Worm (Caenorhabditis elegans): ENCODE measurements around the gene nlp-5.

nlp-5 gene

ce11 chrII:8225347-8225746 is 12.9 kb upstream of the nlp-5 start:
- no peak for TF ChIP-seq ceh-39 (tag; optimal IDR thresholded peaks at IDR 0.05)
- TF ChIP-seq nhr-237 (tag; optimal IDR thresholded peaks at IDR 0.05): no peak

DNA sequence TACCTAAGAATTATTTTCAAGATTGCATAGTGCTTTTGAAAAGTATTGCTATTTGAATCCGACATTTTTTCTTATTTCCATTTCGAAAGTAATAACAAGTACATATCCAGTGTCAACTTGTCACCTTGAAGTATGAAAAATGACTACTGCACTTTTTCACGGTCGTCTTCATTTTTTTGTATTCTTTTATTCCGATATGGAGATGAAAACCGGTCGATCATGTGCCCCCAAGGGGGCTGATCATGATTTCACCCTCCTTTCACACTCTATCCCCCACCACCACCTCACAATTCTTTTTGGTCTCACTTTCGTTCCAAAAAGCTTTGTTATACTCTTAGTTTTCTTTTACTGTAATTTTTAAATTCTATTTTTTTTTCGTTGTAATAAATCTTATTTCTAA is 12.3 kb upstream of the nlp-5 start:
- TF ChIP-seq ztf-11 (tag; optimal IDR thresholded peaks at IDR 0.05): no peak

DNA sequence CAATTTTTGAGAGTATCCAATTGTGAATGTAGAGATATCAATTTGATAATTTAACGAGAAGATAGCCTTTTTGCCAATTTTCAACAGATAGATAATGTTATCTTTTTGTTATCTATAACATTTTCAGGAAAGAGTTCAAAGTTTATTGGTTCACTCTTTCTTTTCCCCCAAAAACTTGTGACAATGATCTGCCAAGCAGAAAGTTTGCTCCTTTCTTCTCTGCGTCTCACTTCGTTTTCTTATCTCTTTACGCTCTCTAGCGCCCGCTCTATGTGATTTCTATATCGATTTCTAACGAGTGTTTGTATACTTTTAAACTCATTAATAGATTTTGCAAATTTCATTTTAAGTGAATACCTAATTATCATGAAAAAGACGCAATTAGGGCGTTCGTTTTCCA is 11.8 kb upstream of the nlp-5 start:
- TF ChIP-seq ceh-83 (GFP tag; optimal IDR thresholded peaks at IDR 0.05) (no peak), lin-13 (tag; optimal IDR thresholded peaks at IDR 0.05) (no peak), sem-2 (GFP tag; optimal IDR thresholded peaks at IDR 0.05) (no peak), snpc-4 (tag; optimal IDR thresholded peaks at IDR 0.05) (no peak), elt-3 (tag; optimal IDR thresholded peaks at IDR 0.05) (no peak), nhr-12 (tag; optimal IDR thresholded peaks at IDR 0.05) (no peak), mep-1 (tag; optimal IDR thresholded peaks at IDR 0.05) (no peak), M03D4.4 (tag; optimal IDR thresholded peaks at IDR 0.05) (no peak)

DNA sequence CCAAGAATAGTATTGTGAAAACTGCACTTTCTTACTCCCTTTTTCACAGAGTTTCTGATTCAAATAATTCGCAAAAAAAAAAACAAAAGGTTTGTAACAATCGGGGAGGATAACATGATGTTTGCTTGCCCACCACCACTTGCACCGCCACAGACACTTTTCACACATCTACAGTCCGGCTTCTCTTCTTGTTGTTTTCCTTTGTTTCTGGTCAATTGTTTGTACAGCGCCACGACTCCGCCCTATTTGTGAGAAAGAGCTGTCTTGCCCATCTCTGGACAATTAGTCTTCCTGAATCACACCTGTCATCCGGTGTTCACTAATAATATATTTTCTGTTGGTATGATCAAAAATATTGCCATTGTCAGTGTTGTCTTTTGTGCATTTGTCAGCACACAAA is 7.3 kb upstream of the nlp-5 start, which contains the start of gene M110.9:
Gene M110.9, plus strand, starts transcription at position 301 of the 400 bp plus-strand sequence.
- no peak for TF ChIP-seq mab-5 (tag; optimal IDR thresholded peaks at IDR 0.05)
- no peak for TF ChIP-seq lsy-2 (tag; optimal IDR thresholded peaks at IDR 0.05)
- no peak for TF ChIP-seq hlh-1 (tag; optimal IDR thresholded peaks at IDR 0.05)
- TF ChIP-seq nhr-237 (tag; optimal IDR thresholded peaks at IDR 0.05): no peak
- TF ChIP-seq lin-13 (tag; optimal IDR thresholded peaks at IDR 0.05): no peak
- no peak for TF ChIP-seq M03D4.4 (tag; optimal IDR thresholded peaks at IDR 0.05)
- no peak for TF ChIP-seq nhr-12 (tag; optimal IDR thresholded peaks at IDR 0.05)
- TF ChIP-seq elt-3 (tag; optimal IDR thresholded peaks at IDR 0.05): no peak
- no peak for TF ChIP-seq mep-1 (tag; optimal IDR thresholded peaks at IDR 0.05)

ce11 chrII:8232489-8232888 is 5.8 kb upstream of the nlp-5 start, which contains the start of gene M110.7:
TSS of gene M110.7 (plus strand) at chrII:8232789.
- no peak for TF ChIP-seq ham-2 (GFP tag; optimal IDR thresholded peaks at IDR 0.05)
- TF ChIP-seq ceh-43 (GFP tag; optimal IDR thresholded peaks at IDR 0.05): no peak
- TF ChIP-seq lin-32 (GFP tag; optimal IDR thresholded peaks at IDR 0.05): no peak
- no peak for TF ChIP-seq sptf-1 (tag; optimal IDR thresholded peaks at IDR 0.05)
- TF ChIP-seq mab-5 (tag; optimal IDR thresholded peaks at IDR 0.05): no peak
- TF ChIP-seq nhr-12 (tag; optimal IDR thresholded peaks at IDR 0.05): no peak

- no peak for TF ChIP-seq sptf-1 (tag; optimal IDR thresholded peaks at IDR 0.05)
- no peak for TF ChIP-seq elt-1 (tag; optimal IDR thresholded peaks at IDR 0.05; ENCODE audit: borderline replicate concordance, insufficient read depth)
- no peak for TF ChIP-seq mab-5 (tag; optimal IDR thresholded peaks at IDR 0.05)
- TF ChIP-seq mls-2 (tag; optimal IDR thresholded peaks at IDR 0.05): no peak
- no peak for TF ChIP-seq unc-39 (tag; optimal IDR thresholded peaks at IDR 0.05)
- no peak for TF ChIP-seq ceh-83 (GFP tag; optimal IDR thresholded peaks at IDR 0.05)
- no peak for TF ChIP-seq tbx-8 (GFP tag; optimal IDR thresholded peaks at IDR 0.05)
- TF ChIP-seq lsy-2 (tag; optimal IDR thresholded peaks at IDR 0.05): no peak
- no peak for TF ChIP-seq hlh-1 (tag; optimal IDR thresholded peaks at IDR 0.05)
- no peak for TF ChIP-seq ces-1 (GFP tag; optimal IDR thresholded peaks at IDR 0.05)
- TF ChIP-seq sem-2 (GFP tag; optimal IDR thresholded peaks at IDR 0.05): no peak
- no peak for TF ChIP-seq zip-8 (tag; optimal IDR thresholded peaks at IDR 0.05)
- TF ChIP-seq nhr-28 (tag; optimal IDR thresholded peaks at IDR 0.05): no peak
These were observed 8.2 kb downstream of the nlp-5 start, which contains the start of gene F35C11.3 for ce11 chrII:8246476-8246875. TSS of gene F35C11.3 (plus strand) at chrII:8246776.

DNA sequence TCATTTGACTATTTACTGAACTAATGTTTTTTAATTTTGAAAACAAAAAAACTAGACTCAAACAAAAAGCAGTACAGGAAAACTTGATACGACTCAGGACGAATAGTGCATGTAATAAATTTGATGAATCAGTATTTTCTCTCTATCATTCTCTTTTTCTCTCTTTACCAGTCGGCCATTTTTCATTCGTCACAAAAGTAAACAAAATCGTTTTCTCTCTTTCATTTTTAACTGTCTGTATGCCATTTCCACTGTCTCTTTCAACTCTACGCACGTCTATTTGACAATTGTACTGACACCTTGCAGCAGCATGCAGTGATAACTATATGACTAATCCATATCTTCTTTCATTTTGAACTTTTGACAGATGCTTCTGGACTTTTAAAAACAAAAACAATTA is 10.5 kb downstream of the nlp-5 start, which contains the start of the genes F35C11.2 and F35C11.4:
Gene F35C11.2, minus strand, starts transcription at position 90 of the 400 bp plus-strand sequence.
Gene F35C11.4, plus strand, starts transcription at position 260 of the 400 bp plus-strand sequence.
- TF ChIP-seq unc-62 (GFP tag; optimal IDR thresholded peaks at IDR 0.05) (no peak), nhr-28 (tag; optimal IDR thresholded peaks at IDR 0.05) (no peak), ceh-83 (GFP tag; optimal IDR thresholded peaks at IDR 0.05) (no peak), ceh-43 (GFP tag; optimal IDR thresholded peaks at IDR 0.05) (no peak), snpc-4 (tag; optimal IDR thresholded peaks at IDR 0.05) (no peak), nhr-12 (tag; optimal IDR thresholded peaks at IDR 0.05) (no peak), bed-3 (GFP tag; optimal IDR thresholded peaks at IDR 0.05) (no peak), mab-5 (tag; optimal IDR thresholded peaks at IDR 0.05) (no peak), nhr-237 (tag; optimal IDR thresholded peaks at IDR 0.05) (no peak), nhr-2 (tag; optimal IDR thresholded peaks at IDR 0.05) (no peak), ces-1 (GFP tag; optimal IDR thresholded peaks at IDR 0.05) (no peak)

Data from whole organism, mixed stage, embryonic.